Worm (Caenorhabditis elegans): ENCODE data around the gene C17G1.5.

The C17G1.5 gene

ce11 chrX:9938537-9938936 is at the start of gene C17G1.5, which contains the start of gene C17G1.14:
Gene C17G1.5, plus strand, starts transcription at chrX:9938802.
Gene C17G1.14, plus strand, starts transcription at chrX:9938813.
- no peak for TF ChIP-seq T22C8.4 (GFP tag; IDR thresholded peaks at IDR 0.05)
- no peak for TF ChIP-seq flt-1 (GFP tag; IDR thresholded peaks at IDR 0.05)
- TF ChIP-seq cog-1 (tag; optimal IDR thresholded peaks at IDR 0.05) = no peak
- no peak for TF ChIP-seq tab-1 (GFP tag; IDR thresholded peaks at IDR 0.05)
- no peak for TF ChIP-seq ztf-23 (GFP tag; IDR thresholded peaks at IDR 0.05)
- no peak for TF ChIP-seq ref-1 (GFP tag; conservative IDR thresholded peaks at IDR 0.05)

ce11 chrX:9892323-9892722 is 46.3 kb upstream of the C17G1.5 start, which contains the start of gene F21G4.1:
Gene F21G4.1, minus strand, starts transcription at chrX:9892328.
- TF ChIP-seq klf-2 (GFP tag; conservative IDR thresholded peaks at IDR 0.05) = no peak
- no peak for TF ChIP-seq T22C8.4 (GFP tag; IDR thresholded peaks at IDR 0.05)
- no peak for TF ChIP-seq ztf-29 (GFP tag; IDR thresholded peaks at IDR 0.05)
- no peak for TF ChIP-seq med-1 (GFP tag; optimal IDR thresholded peaks at IDR 0.05; ENCODE audit: insufficient read depth)
- no peak for TF ChIP-seq cog-1 (tag; optimal IDR thresholded peaks at IDR 0.05)
- no peak for TF ChIP-seq tab-1 (GFP tag; IDR thresholded peaks at IDR 0.05)
- TF ChIP-seq flt-1 (GFP tag; IDR thresholded peaks at IDR 0.05) = no peak
- TF ChIP-seq ref-1 (GFP tag; conservative IDR thresholded peaks at IDR 0.05) = no peak
- no peak for TF ChIP-seq ztf-23 (GFP tag; IDR thresholded peaks at IDR 0.05)

ce11 chrX:9893069-9893468 is 45.5 kb upstream of the C17G1.5 start:
- no peak for TF ChIP-seq ref-1 (GFP tag; conservative IDR thresholded peaks at IDR 0.05)

ce11 chrX:9894844-9895243 is 43.8 kb upstream of the C17G1.5 start, which contains the start of gene F21G4.3:
Gene F21G4.3, plus strand, starts transcription at chrX:9895144.
- TF ChIP-seq ztf-29 (GFP tag; IDR thresholded peaks at IDR 0.05) = no peak
- no peak for TF ChIP-seq med-1 (GFP tag; optimal IDR thresholded peaks at IDR 0.05; ENCODE audit: insufficient read depth)
- no peak for TF ChIP-seq flt-1 (GFP tag; IDR thresholded peaks at IDR 0.05)
- TF ChIP-seq cog-1 (tag; optimal IDR thresholded peaks at IDR 0.05) = no peak
- no peak for TF ChIP-seq ztf-23 (GFP tag; IDR thresholded peaks at IDR 0.05)
- no peak for TF ChIP-seq tab-1 (GFP tag; IDR thresholded peaks at IDR 0.05)
- TF ChIP-seq ref-1 (GFP tag; conservative IDR thresholded peaks at IDR 0.05) = no peak
- no peak for TF ChIP-seq klf-2 (GFP tag; conservative IDR thresholded peaks at IDR 0.05)
- no peak for TF ChIP-seq T22C8.4 (GFP tag; IDR thresholded peaks at IDR 0.05)

- peak; percentile 71 for TF ChIP-seq cog-1 (tag; optimal IDR thresholded peaks at IDR 0.05)
- no peak for TF ChIP-seq T22C8.4 (GFP tag; IDR thresholded peaks at IDR 0.05)
- TF ChIP-seq med-1 (GFP tag; optimal IDR thresholded peaks at IDR 0.05; ENCODE audit: insufficient read depth) = no peak
Measured at ce11 chrX:9899426-9900131, 39.0 kb upstream of the C17G1.5 start, which contains the start of gene phf-34. Gene phf-34, minus strand, starts transcription at chrX:9899476.

- TF ChIP-seq cog-1 (tag; optimal IDR thresholded peaks at IDR 0.05) = no peak
- TF ChIP-seq tab-1 (GFP tag; IDR thresholded peaks at IDR 0.05) = no peak
- no peak for TF ChIP-seq ztf-23 (GFP tag; IDR thresholded peaks at IDR 0.05)
- TF ChIP-seq flt-1 (GFP tag; IDR thresholded peaks at IDR 0.05) = no peak
Measured at ce11 chrX:9905840-9906239, 32.8 kb upstream of the C17G1.5 start, which contains the start of gene F21G4.5. Gene F21G4.5, plus strand, starts transcription at chrX:9906140.

- TF ChIP-seq med-1 (GFP tag; optimal IDR thresholded peaks at IDR 0.05; ENCODE audit: insufficient read depth) (no peak), klf-2 (GFP tag; conservative IDR thresholded peaks at IDR 0.05) (no peak), ztf-29 (GFP tag; IDR thresholded peaks at IDR 0.05) (no peak), ztf-23 (GFP tag; IDR thresholded peaks at IDR 0.05) (no peak), flt-1 (GFP tag; IDR thresholded peaks at IDR 0.05) (no peak), cog-1 (tag; optimal IDR thresholded peaks at IDR 0.05) (no peak), tab-1 (GFP tag; IDR thresholded peaks at IDR 0.05) (no peak), ref-1 (GFP tag; conservative IDR thresholded peaks at IDR 0.05) (no peak), T22C8.4 (GFP tag; IDR thresholded peaks at IDR 0.05) (no peak)
Measured at ce11 chrX:9917362-9917761, 21.2 kb upstream of the C17G1.5 start, which contains the start of gene F21G4.6. Gene F21G4.6, minus strand, starts transcription at chrX:9917448.

ce11 chrX:9918997-9919396 is 19.6 kb upstream of the C17G1.5 start, which contains the start of gene folr-1:
Gene folr-1, plus strand, starts transcription at chrX:9919297.
- TF ChIP-seq cog-1 (tag; optimal IDR thresholded peaks at IDR 0.05) (no peak), ztf-29 (GFP tag; IDR thresholded peaks at IDR 0.05) (no peak), ztf-23 (GFP tag; IDR thresholded peaks at IDR 0.05) (no peak), med-1 (GFP tag; optimal IDR thresholded peaks at IDR 0.05; ENCODE audit: insufficient read depth) (no peak), flt-1 (GFP tag; IDR thresholded peaks at IDR 0.05) (no peak), T22C8.4 (GFP tag; IDR thresholded peaks at IDR 0.05) (no peak), tab-1 (GFP tag; IDR thresholded peaks at IDR 0.05) (no peak), klf-2 (GFP tag; conservative IDR thresholded peaks at IDR 0.05) (no peak), ref-1 (GFP tag; conservative IDR thresholded peaks at IDR 0.05) (no peak)

ce11 chrX:9921257-9921656 is 17.3 kb upstream of the C17G1.5 start, which contains the start of gene C17G1.2:
Gene C17G1.2, plus strand, starts transcription at chrX:9921557.
- TF ChIP-seq ztf-29 (GFP tag; IDR thresholded peaks at IDR 0.05) (no peak), flt-1 (GFP tag; IDR thresholded peaks at IDR 0.05) (no peak), ref-1 (GFP tag; conservative IDR thresholded peaks at IDR 0.05) (no peak), cog-1 (tag; optimal IDR thresholded peaks at IDR 0.05) (no peak), tab-1 (GFP tag; IDR thresholded peaks at IDR 0.05) (no peak), T22C8.4 (GFP tag; IDR thresholded peaks at IDR 0.05) (no peak), ztf-23 (GFP tag; IDR thresholded peaks at IDR 0.05) (no peak), med-1 (GFP tag; optimal IDR thresholded peaks at IDR 0.05; ENCODE audit: insufficient read depth) (no peak), klf-2 (GFP tag; conservative IDR thresholded peaks at IDR 0.05) (no peak)

ce11 chrX:9924962-9925361 is 13.6 kb upstream of the C17G1.5 start, which contains the start of gene ugt-23:
Gene ugt-23, minus strand, starts transcription at chrX:9925173.
- no peak for TF ChIP-seq tab-1 (GFP tag; IDR thresholded peaks at IDR 0.05)
- no peak for TF ChIP-seq cog-1 (tag; optimal IDR thresholded peaks at IDR 0.05)
- TF ChIP-seq T22C8.4 (GFP tag; IDR thresholded peaks at IDR 0.05) = no peak
- TF ChIP-seq ztf-23 (GFP tag; IDR thresholded peaks at IDR 0.05) = no peak
- no peak for TF ChIP-seq med-1 (GFP tag; optimal IDR thresholded peaks at IDR 0.05; ENCODE audit: insufficient read depth)
- TF ChIP-seq klf-2 (GFP tag; conservative IDR thresholded peaks at IDR 0.05) = no peak
- no peak for TF ChIP-seq flt-1 (GFP tag; IDR thresholded peaks at IDR 0.05)
- TF ChIP-seq ztf-29 (GFP tag; IDR thresholded peaks at IDR 0.05) = no peak

All from whole organism, midembryonic.